Worm (Caenorhabditis elegans) whole organism, early embryonic: ENCODE data around the gene Y38F2AR.10.

Experiments
- F13C5.2 ChIP-seq: sonication (generic microtip); optimal IDR thresholded peaks from 2 replicates; lab custom pipeline; 2017; ENCODE audit warnings: mild to moderate bottlenecking, missing genetic modification characterization, inconsistent platforms, missing compliant biosample characterization
- ama-1 ChIP-seq: fragments of 150-350 bp; optimal IDR thresholded peaks from 2 replicates; lab custom pipeline; 2014
- flt-1 ChIP-seq: fragments of 200-800 bp; sonication (Bioruptor generic); IDR thresholded peaks from 2 replicates; pipeline ENCODE4 v1.3.6; 2022; ENCODE audit warnings: missing genetic modification characterization, missing compliant biosample characterization
- hmg-4 ChIP-seq: fragments of 200-800 bp; sonication (Bioruptor generic); optimal IDR thresholded peaks from 2 replicates; lab custom pipeline; 2018; ENCODE audit warnings: mild to moderate bottlenecking, missing genetic modification characterization, missing compliant biosample characterization
- scrt-1 ChIP-seq: fragments of 200-800 bp; sonication (Bioruptor generic); IDR thresholded peaks from 2 replicates; pipeline ENCODE4 v1.3.6; 2022; ENCODE audit warnings: missing genetic modification characterization, missing compliant biosample characterization
- tbx-37 ChIP-seq: fragments of 200-800 bp; sonication (Bioruptor generic); conservative IDR thresholded peaks from 2 replicates; pipeline ENCODE4 v1.3.6; 2022; ENCODE audit warnings: missing genetic modification reagents, missing genetic modification characterization, missing compliant biosample characterization

ce11 chrIV:2387970-2388705, 11.2 kb downstream of the Y38F2AR.10 start, which contains the start of gene sec-61.B:
- TF ChIP-seq tbx-37 (GFP tag; lab: Robert Waterston, UW) (no peak), ama-1 (no peak), hmg-4 (no peak), scrt-1 (no peak), F13C5.2 (tag; lab: Kevin White, UChicago) (no peak), flt-1 (GFP tag; lab: Robert Waterston, UW) (no peak)
